Fruit fly (Drosophila melanogaster): Measurements from ENCODE around the gene Prosbeta5R2.

The Prosbeta5R2 gene

DNA sequence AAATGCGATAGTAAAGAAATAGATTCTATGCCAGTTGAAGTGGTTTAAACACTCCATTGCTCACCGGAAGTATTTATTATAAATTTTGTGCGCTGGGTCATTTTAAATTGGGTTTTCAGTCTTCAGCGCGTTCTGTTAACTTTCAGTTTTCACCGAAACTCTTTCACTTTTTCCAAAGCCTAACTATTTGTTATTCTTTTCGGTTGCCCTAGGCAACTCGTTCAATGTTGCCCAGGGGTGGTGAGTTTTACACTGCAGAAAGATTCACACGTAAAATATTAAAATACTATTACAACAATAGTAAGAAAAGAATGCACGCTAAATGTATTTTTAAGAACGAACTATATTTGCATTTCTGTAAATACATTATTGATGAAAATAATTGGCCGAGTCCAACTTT, 7.8 kb upstream of the Prosbeta5R2 start, which contains the start of gene btv:
Gene btv (minus strand): TSS at position 101 of the 400 bp plus-strand sequence.
- TF ChIP-seq CG1621 (tag; optimal IDR thresholded peaks at IDR 0.05) (no peak), esn (GFP tag; optimal IDR thresholded peaks at IDR 0.05) (no peak), Gug (GFP tag; IDR thresholded peaks at IDR 0.05) (no peak), CG10631 (GFP tag; optimal IDR thresholded peaks at IDR 0.05) (no peak), eg (GFP tag; IDR thresholded peaks at IDR 0.05) (no peak), Eip93F (GFP tag; optimal IDR thresholded peaks at IDR 0.05) (no peak), spab (GFP tag; optimal IDR thresholded peaks at IDR 0.05) (no peak), CG8119 (GFP tag; IDR thresholded peaks at IDR 0.05) (no peak), OdsH (GFP tag; optimal IDR thresholded peaks at IDR 0.05) (no peak), CG8632 (GFP tag; optimal IDR thresholded peaks at IDR 0.05) (no peak), dsx (GFP tag; optimal IDR thresholded peaks at IDR 0.05; ENCODE audit: poor library complexity, severe bottlenecking) (no peak), fkh (GFP tag; optimal IDR thresholded peaks at IDR 0.05) (no peak), ss (GFP tag; optimal IDR thresholded peaks at IDR 0.05) (no peak), CG31627 (GFP tag; optimal IDR thresholded peaks at IDR 0.05) (no peak), lz (GFP tag; optimal IDR thresholded peaks at IDR 0.05) (no peak), Sox102F (GFP tag; optimal IDR thresholded peaks at IDR 0.05) (no peak), acj6 (GFP tag; optimal IDR thresholded peaks at IDR 0.05) (no peak), CG4318 (GFP tag; optimal IDR thresholded peaks at IDR 0.05) (no peak), CG3032 (tag; optimal IDR thresholded peaks at IDR 0.05) (no peak)

DNA sequence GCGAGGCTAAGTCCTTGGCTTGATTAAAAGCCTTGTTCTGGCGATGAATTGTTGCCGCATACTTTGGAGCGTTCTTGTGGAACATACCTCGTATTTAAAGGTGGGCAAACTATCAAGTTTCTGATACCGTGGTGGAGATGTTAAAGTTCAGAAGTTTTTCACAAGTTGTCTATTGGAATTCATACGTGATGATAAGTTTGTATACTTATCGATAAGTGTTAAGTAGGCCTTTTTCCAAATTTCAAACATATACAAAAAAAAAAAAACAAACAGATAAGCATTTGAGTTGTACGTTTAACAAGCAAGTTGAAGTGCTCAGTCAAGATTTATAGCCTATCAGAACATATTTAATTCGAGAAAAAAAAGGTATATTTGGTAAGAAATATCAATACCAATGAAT, 4.1 kb upstream of the Prosbeta5R2 start, which contains the start of gene CG5681:
Gene CG5681 (plus strand): TSS at position 301 of the 400 bp plus-strand sequence.
- no peak for TF ChIP-seq CG6163 (GFP tag; IDR thresholded peaks at IDR 0.05)
- no peak for TF ChIP-seq Gug (GFP tag; IDR thresholded peaks at IDR 0.05)
- no peak for TF ChIP-seq dsx (GFP tag; optimal IDR thresholded peaks at IDR 0.05; ENCODE audit: poor library complexity, severe bottlenecking)
- TF ChIP-seq CG3032 (tag; optimal IDR thresholded peaks at IDR 0.05): no peak
- no peak for TF ChIP-seq Sox14 (GFP tag; optimal IDR thresholded peaks at IDR 0.05)
- no peak for TF ChIP-seq CG10669 (GFP tag; optimal IDR thresholded peaks at IDR 0.05)
- no peak for TF ChIP-seq topi (GFP tag; optimal IDR thresholded peaks at IDR 0.05)
- TF ChIP-seq OdsH (GFP tag; optimal IDR thresholded peaks at IDR 0.05): no peak
- no peak for TF ChIP-seq Ets96B (tag; optimal IDR thresholded peaks at IDR 0.05)
- no peak for TF ChIP-seq CG15336 (GFP tag; IDR thresholded peaks at IDR 0.05)
- no peak for TF ChIP-seq CG1621 (tag; optimal IDR thresholded peaks at IDR 0.05)
- TF ChIP-seq fkh (GFP tag; optimal IDR thresholded peaks at IDR 0.05): no peak
- TF ChIP-seq Ets21C (GFP tag; optimal IDR thresholded peaks at IDR 0.05): no peak

DNA sequence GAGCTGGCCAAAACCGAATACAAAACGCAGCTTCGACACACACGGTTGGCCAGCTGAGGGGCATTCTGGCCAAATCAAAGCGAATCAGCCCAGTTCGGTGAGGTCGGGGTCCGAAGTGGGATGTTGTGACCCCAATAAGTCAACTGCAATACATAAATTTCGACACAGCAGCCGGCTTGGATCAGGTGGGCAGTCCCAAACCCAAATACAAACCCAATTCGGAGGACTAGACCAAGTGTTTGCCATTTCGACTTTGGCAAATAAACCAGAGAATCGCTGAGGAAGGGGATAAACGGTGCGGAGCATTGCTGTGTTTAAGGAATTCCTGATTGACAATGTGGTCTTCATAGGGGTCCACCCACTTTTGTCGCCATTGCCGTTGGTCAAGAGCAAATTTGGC, 1.3 kb upstream of the Prosbeta5R2 start:
- TF ChIP-seq CG15336 (GFP tag; IDR thresholded peaks at IDR 0.05) (no peak), OdsH (GFP tag; optimal IDR thresholded peaks at IDR 0.05) (no peak), fd85E (GFP tag; optimal IDR thresholded peaks at IDR 0.05) (no peak), Smox (GFP tag; optimal IDR thresholded peaks at IDR 0.05) (no peak)

dm6 chr2L:17990771-17991170, 553 bp downstream of the Prosbeta5R2 start:
- 0 out of 2 replicates have a peak, but pooled peaks have one; percentile 12 for TF ChIP-seq Gug (GFP tag; IDR thresholded peaks at IDR 0.05)
- TF ChIP-seq spab (GFP tag; optimal IDR thresholded peaks at IDR 0.05): no peak

DNA sequence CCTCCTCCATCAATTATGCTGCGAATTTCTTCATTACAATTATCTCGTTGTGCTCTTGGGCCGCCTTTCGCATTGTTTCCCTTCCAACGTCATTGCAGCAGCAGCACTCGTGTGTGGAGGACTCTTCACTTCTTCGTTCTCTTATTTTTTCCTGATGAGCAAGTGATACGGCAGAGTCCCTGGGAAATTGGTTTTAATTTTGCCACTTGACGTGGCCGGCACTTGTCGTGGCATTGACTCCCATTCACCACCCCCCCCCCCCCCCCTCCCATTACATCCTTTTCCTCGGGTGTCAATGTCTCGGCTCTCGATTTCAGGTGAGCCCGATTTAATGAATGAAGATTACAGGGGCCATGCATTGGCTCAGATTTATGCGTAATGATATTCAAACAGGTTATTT, 11.9 kb downstream of the Prosbeta5R2 start:
- no peak for TF ChIP-seq CG10631 (GFP tag; optimal IDR thresholded peaks at IDR 0.05)
- TF ChIP-seq fd85E (GFP tag; optimal IDR thresholded peaks at IDR 0.05): no peak
- no peak for TF ChIP-seq CG9139 (GFP tag; optimal IDR thresholded peaks at IDR 0.05)
- 0 out of 3 replicates have a peak, but pooled peaks have one; percentile 30 for TF ChIP-seq CG6163 (GFP tag; IDR thresholded peaks at IDR 0.05)
- no peak for TF ChIP-seq dsx (GFP tag; optimal IDR thresholded peaks at IDR 0.05; ENCODE audit: poor library complexity, severe bottlenecking)
